Worm (Caenorhabditis elegans): ENCODE results near the gene abf-4.

- TF ChIP-seq elt-3 (tag; optimal IDR thresholded peaks at IDR 0.05) = no peak
- no peak for TF ChIP-seq snpc-4 (tag; optimal IDR thresholded peaks at IDR 0.05)
- TF ChIP-seq unc-62 (GFP tag; optimal IDR thresholded peaks at IDR 0.05) = no peak
Measured at ce11 chrV:20580511-20581040, 22.4 kb upstream of the abf-4 start, which contains the start of gene F26F2.7.

All from whole organism, mixed stage, embryonic.